Fruit fly (Drosophila melanogaster) whole organism, embryonic: ENCODE data around the gene CG34462.

Experiments
- Ada2b ChIP-seq: fragments of 200-800 bp; sonication (Bioruptor generic); IDR thresholded peaks from 2 replicates; pipeline ENCODE4 v1.3.6; 2022; ENCODE audit warnings: missing biosample characterization, missing genetic modification characterization
- Atf6 ChIP-seq: fragments of 200-800 bp; sonication (Bioruptor generic); IDR thresholded peaks from 2 replicates; pipeline ENCODE4 v1.3.6; 2022; ENCODE audit warnings: missing biosample characterization, missing genetic modification characterization
- B-H1 ChIP-seq: fragments of 200-800 bp; sonication (Bioruptor generic); IDR thresholded peaks from 3 replicates; pipeline ENCODE4 v1.3.6; 2022; ENCODE audit warnings: missing biosample characterization, missing genetic modification characterization
- B-H2 ChIP-seq: fragments of 200-800 bp; sonication (Bioruptor generic); optimal IDR thresholded peaks from 2 replicates; lab custom pipeline; 2018; ENCODE audit warnings: missing biosample characterization, mild to moderate bottlenecking, missing genetic modification characterization
- CG10267 ChIP-seq: fragments of 200-800 bp; sonication (Bioruptor generic); optimal IDR thresholded peaks from 2 replicates; lab custom pipeline; 2018; ENCODE audit warnings: missing biosample characterization, mild to moderate bottlenecking, missing genetic modification characterization, moderate library complexity
- CG10366 ChIP-seq: fragments of 200-800 bp; sonication (Bioruptor generic); IDR thresholded peaks from 2 replicates; pipeline ENCODE4 v1.3.6; 2022; ENCODE audit warnings: missing biosample characterization, missing genetic modification characterization
- CG13296 ChIP-seq: fragments of 200-800 bp; sonication (Bioruptor generic); optimal IDR thresholded peaks from 3 replicates; lab custom pipeline; 2018; ENCODE audit warnings: missing biosample characterization, mild to moderate bottlenecking, missing genetic modification characterization
- CG14710 ChIP-seq: fragments of 200-800 bp; sonication (Bioruptor generic); optimal IDR thresholded peaks from 3 replicates; lab custom pipeline; 2019; ENCODE audit warnings: missing biosample characterization, mild to moderate bottlenecking, missing genetic modification characterization, moderate library complexity
- CG14860 ChIP-seq: fragments of 200-800 bp; sonication (Bioruptor generic); IDR thresholded peaks from 3 replicates; pipeline ENCODE4 v1.3.6; 2022; ENCODE audit warnings: missing biosample characterization, missing genetic modification characterization; ENCODE audit not compliant: partially characterized antibody
- CG1602 ChIP-seq: fragments of 200-800 bp; sonication (Bioruptor generic); optimal IDR thresholded peaks from 3 replicates; lab custom pipeline; 2016; ENCODE audit warnings: missing biosample characterization, missing genetic modification characterization
- CG18599 ChIP-seq: fragments of 200-800 bp; sonication (Bioruptor generic); optimal IDR thresholded peaks from 3 replicates; lab custom pipeline; 2017; ENCODE audit warnings: missing biosample characterization, missing genetic modification characterization, mild to moderate bottlenecking, moderate library complexity, missing genetic modification reagents
- CG2712 ChIP-seq: fragments of 200-800 bp; optimal IDR thresholded peaks from 3 replicates; lab custom pipeline; 2019; ENCODE audit warnings: missing biosample characterization, mild to moderate bottlenecking, missing genetic modification characterization, moderate library complexity
- CG30020 ChIP-seq: fragments of 200-800 bp; optimal IDR thresholded peaks from 2 replicates; lab custom pipeline; 2019; ENCODE audit warnings: missing biosample characterization, mild to moderate bottlenecking, missing genetic modification characterization, moderate library complexity
- CG32767 ChIP-seq: fragments of 200-800 bp; sonication (Bioruptor generic); IDR thresholded peaks from 2 replicates; pipeline ENCODE4 v1.3.6; 2022; ENCODE audit warnings: missing biosample characterization, missing genetic modification characterization
- CG34422 ChIP-seq: fragments of 200-800 bp; sonication (Bioruptor generic); IDR thresholded peaks from 3 replicates; pipeline ENCODE4 v1.3.6; 2022; ENCODE audit warnings: missing biosample characterization, missing genetic modification characterization
- CG3726 ChIP-seq: fragments of 200-800 bp; sonication (Bioruptor generic); IDR thresholded peaks from 3 replicates; pipeline ENCODE4, ENCODE4 v1.3.6; 2022; ENCODE audit warnings: missing biosample characterization, missing genetic modification characterization
- CG4820 ChIP-seq: fragments of 200-800 bp; sonication (Bioruptor generic); optimal IDR thresholded peaks from 3 replicates; lab custom pipeline; 2016; ENCODE audit warnings: missing biosample characterization, missing genetic modification characterization
- CG6854 ChIP-seq: fragments of 200-800 bp; sonication (Bioruptor generic); optimal IDR thresholded peaks from 3 replicates; lab custom pipeline; 2017; ENCODE audit warnings: missing biosample characterization, mild to moderate bottlenecking, missing genetic modification characterization
- CG7372 ChIP-seq: fragments of 200-800 bp; sonication (Bioruptor generic); IDR thresholded peaks from 2 replicates; pipeline ENCODE4 v1.3.6; 2022; ENCODE audit warnings: missing biosample characterization, missing genetic modification characterization
- CG7928 ChIP-seq: fragments of 200-800 bp; sonication (Bioruptor generic); optimal IDR thresholded peaks from 2 replicates; lab custom pipeline; 2017; ENCODE audit warnings: missing biosample characterization, mild to moderate bottlenecking, missing genetic modification characterization
- CG9797 ChIP-seq: fragments of 200-800 bp; sonication (Bioruptor generic); optimal IDR thresholded peaks from 3 replicates; lab custom pipeline; 2018; ENCODE audit warnings: missing biosample characterization, mild to moderate bottlenecking, missing genetic modification characterization
- CTCF ChIP-seq: fragments of 200-800 bp; sonication (Bioruptor generic); optimal IDR thresholded peaks from 2 replicates; lab custom pipeline; 2017; ENCODE audit warnings: missing biosample characterization, mild to moderate bottlenecking, missing genetic modification characterization, moderate library complexity
- Dad ChIP-seq: fragments of 200-800 bp; sonication (Bioruptor generic); optimal IDR thresholded peaks from 3 replicates; lab custom pipeline; 2016; ENCODE audit warnings: missing biosample characterization, missing genetic modification characterization
- Dll ChIP-seq: fragments of 200-800 bp; sonication (Bioruptor generic); IDR thresholded peaks from 4 replicates; pipeline ENCODE4 v1.3.6; 2022; ENCODE audit warnings: missing biosample characterization, missing genetic modification characterization; ENCODE audit not compliant: partially characterized antibody
- E2f1 ChIP-seq: fragments of 200-800 bp; sonication (Bioruptor generic); IDR thresholded peaks from 2 replicates; pipeline ENCODE4 v1.3.6; 2022; ENCODE audit warnings: missing biosample characterization, missing genetic modification characterization
- Fer3 ChIP-seq: fragments of 200-800 bp; sonication (Bioruptor generic); optimal IDR thresholded peaks from 2 replicates; lab custom pipeline; 2018; ENCODE audit warnings: missing biosample characterization, mild to moderate bottlenecking, missing genetic modification characterization, moderate library complexity
- Lpt ChIP-seq: fragments of >200 bp; optimal IDR thresholded peaks from 2 replicates; lab custom pipeline; 2018; ENCODE audit warnings: missing biosample characterization, missing genetic modification characterization
- Mad ChIP-seq: fragments of 200-800 bp; sonication (Bioruptor generic); optimal IDR thresholded peaks from 2 replicates; lab custom pipeline; 2016; ENCODE audit warnings: missing biosample characterization, missing genetic modification characterization
- Oaz ChIP-seq: fragments of 200-800 bp; sonication (Bioruptor generic); IDR thresholded peaks from 2 replicates; pipeline ENCODE4 v1.3.6; 2022; ENCODE audit warnings: missing biosample characterization, missing genetic modification characterization
- Rx ChIP-seq: fragments of 200-800 bp; sonication (Bioruptor generic); IDR thresholded peaks from 2 replicates; pipeline ENCODE4 v1.3.6; 2022; ENCODE audit warnings: missing biosample characterization, missing genetic modification characterization
- Taf1 ChIP-seq: fragments of 200-800 bp; sonication (Bioruptor generic); IDR thresholded peaks from 2 replicates; pipeline ENCODE4 v1.3.6; 2022; ENCODE audit warnings: missing biosample characterization, missing genetic modification characterization
- ash1 ChIP-seq: fragments of 200-800 bp; sonication (Bioruptor generic); optimal IDR thresholded peaks from 2 replicates; lab custom pipeline; 2018; ENCODE audit warnings: missing biosample characterization, mild to moderate bottlenecking, missing genetic modification characterization
- btn ChIP-seq: fragments of 200-800 bp; sonication (Bioruptor generic); optimal IDR thresholded peaks from 2 replicates; lab custom pipeline; 2016; ENCODE audit warnings: missing biosample characterization, missing genetic modification characterization
- corto ChIP-seq: fragments of 200-800 bp; sonication (Bioruptor generic); optimal IDR thresholded peaks from 2 replicates; lab custom pipeline; 2016; ENCODE audit warnings: missing biosample characterization, mild to moderate bottlenecking, missing genetic modification characterization, moderate library complexity
- dm ChIP-seq: fragments of 200-800 bp; sonication (Bioruptor generic); optimal IDR thresholded peaks from 3 replicates; lab custom pipeline; 2016; ENCODE audit warnings: missing biosample characterization, missing genetic modification characterization
- ewg ChIP-seq: fragments of 200-800 bp; sonication (Bioruptor generic); optimal IDR thresholded peaks from 3 replicates; lab custom pipeline; 2017; ENCODE audit warnings: mild to moderate bottlenecking, missing biosample characterization, missing genetic modification reagents, missing genetic modification characterization
- gt ChIP-seq: fragments of 200-800 bp; sonication (Bioruptor generic); IDR thresholded peaks from 2 replicates; pipeline ENCODE4 v1.3.6; 2022; ENCODE audit warnings: missing biosample characterization, missing genetic modification characterization
- hkb ChIP-seq, 2 experiments: fragments of 200-800 bp in 1 of 2; fragments of >200 bp in 1 of 2; sonication (Bioruptor generic) in 1 of 2; IDR thresholded peaks in 1 of 2; optimal IDR thresholded peaks in 1 of 2; 2 replicates each; pipeline versions ENCODE4 v1.3.6 to Lab custom; 2017 to 2022; ENCODE audit warnings: missing biosample characterization in 1 of 2, missing genetic modification characterization in 1 of 2
- inv ChIP-seq: fragments of 200-800 bp; sonication (Bioruptor generic); IDR thresholded peaks from 2 replicates; pipeline ENCODE4 v1.3.6; 2022; ENCODE audit warnings: missing biosample characterization, missing genetic modification characterization; ENCODE audit not compliant: partially characterized antibody
- ken ChIP-seq: fragments of 200-800 bp; sonication (Bioruptor generic); IDR thresholded peaks from 3 replicates; pipeline ENCODE4 v1.3.6; 2022; ENCODE audit warnings: missing biosample characterization, missing genetic modification characterization
- kni ChIP-seq: fragments of 200-800 bp; sonication (Bioruptor generic); optimal IDR thresholded peaks from 3 replicates; lab custom pipeline; 2017; ENCODE audit warnings: mild to moderate bottlenecking, missing biosample characterization, missing genetic modification reagents, missing genetic modification characterization
- lov ChIP-seq, 2 experiments: fragments of 200-800 bp in 1 of 2; fragments of >200 bp in 1 of 2; sonication (Bioruptor generic) in 1 of 2; IDR thresholded peaks in 1 of 2; optimal IDR thresholded peaks in 1 of 2; 2 replicates in 1 of 2; 3 replicates in 1 of 2; pipeline versions ENCODE4 v1.3.6 to Lab custom; 2017 to 2022; ENCODE audit warnings: missing biosample characterization in 1 of 2, missing genetic modification characterization in 1 of 2
- ro ChIP-seq: fragments of 200-800 bp; sonication (Bioruptor generic); IDR thresholded peaks from 2 replicates; pipeline ENCODE4 v1.3.6; 2022; ENCODE audit warnings: missing biosample characterization, missing genetic modification characterization
- sna ChIP-seq: fragments of 200-800 bp; sonication (Bioruptor generic); IDR thresholded peaks from 2 replicates; pipeline ENCODE4 v1.3.6; 2022; ENCODE audit warnings: missing biosample characterization, missing genetic modification characterization; ENCODE audit not compliant: partially characterized antibody
- sqz ChIP-seq: fragments of 200-800 bp; sonication (Bioruptor generic); optimal IDR thresholded peaks from 3 replicates; lab custom pipeline; 2018; ENCODE audit warnings: missing biosample characterization, mild to moderate bottlenecking, missing genetic modification characterization
- stc ChIP-seq: fragments of 200-800 bp; sonication (Bioruptor generic); IDR thresholded peaks from 2 replicates; pipeline ENCODE4 v1.3.6; 2022; ENCODE audit warnings: missing biosample characterization, missing genetic modification characterization
- sug ChIP-seq: fragments of 200-800 bp; optimal IDR thresholded peaks from 2 replicates; lab custom pipeline; 2019; ENCODE audit warnings: missing biosample characterization, mild to moderate bottlenecking, missing genetic modification characterization, moderate library complexity
- twi ChIP-seq: fragments of 200-800 bp; optimal IDR thresholded peaks from 2 replicates; lab custom pipeline; 2019; ENCODE audit warnings: missing biosample characterization, mild to moderate bottlenecking, missing genetic modification characterization, moderate library complexity
- wek ChIP-seq: fragments of 200-800 bp; sonication (Bioruptor generic); optimal IDR thresholded peaks from 3 replicates; lab custom pipeline; 2018; ENCODE audit warnings: missing biosample characterization, mild to moderate bottlenecking, missing genetic modification characterization, moderate library complexity

The CG34462 gene

dm6 chr3L:8289336-8290258, 38.8 kb upstream of the CG34462 start, which contains the start of gene cert (continued):
- peak; percentile 31 for TF ChIP-seq sqz
- TF ChIP-seq CG34422 (GFP tag; lab: Robert Waterston, UW) = peak; percentile 81; the same call in 2 of the 3 replicates
- TF ChIP-seq CG14860 = peak; percentile 88
- TF ChIP-seq CG10267 (tag; lab: Kevin White, UChicago) = peak; percentile 92
- no peak for TF ChIP-seq Oaz (GFP tag; lab: Robert Waterston, UW)
- no peak for TF ChIP-seq CG32767 (GFP tag; lab: Robert Waterston, UW)
- peak; percentile 36; the same call in 1 of the 2 replicates for TF ChIP-seq stc (GFP tag; lab: Robert Waterston, UW)
- TF ChIP-seq Mad (GFP tag; lab: Kevin White, UChicago) = no peak
- TF ChIP-seq ro (GFP tag; lab: Robert Waterston, UW) = no peak
- TF ChIP-seq CG18599 (GFP tag; lab: Kevin White, UChicago) = no peak
- peak; percentile 99 for TF ChIP-seq CG14710 (tag; lab: Kevin White, UChicago)
- TF ChIP-seq Dad (GFP tag; lab: Kevin White, UChicago) = peak; percentile 35
- TF ChIP-seq CG3726 (GFP tag; lab: Robert Waterston, UW) = no peak
- TF ChIP-seq CG13296 (GFP tag; lab: Kevin White, UChicago) = peak; percentile 8
- no peak for TF ChIP-seq lov (optimal IDR thresholded peaks at IDR 0.05; lab: Kevin White, UChicago)
- TF ChIP-seq lov (GFP tag; IDR thresholded peaks at IDR 0.05; lab: Robert Waterston, UW) = no peak
- no peak for TF ChIP-seq Rx (GFP tag; lab: Robert Waterston, UW)
- TF ChIP-seq Taf1 (GFP tag; lab: Robert Waterston, UW) = no peak
- TF ChIP-seq B-H2 (GFP tag; lab: Kevin White, UChicago) = no peak
- no peak for TF ChIP-seq ewg (GFP tag; lab: Kevin White, UChicago)
- no peak for TF ChIP-seq B-H1 (GFP tag; lab: Robert Waterston, UW)
- TF ChIP-seq ken (GFP tag; lab: Robert Waterston, UW) = no peak
- no peak for TF ChIP-seq E2f1 (GFP tag; lab: Robert Waterston, UW)
- no peak for TF ChIP-seq CG7372 (GFP tag; lab: Robert Waterston, UW)
- peak; percentile 18 for TF ChIP-seq CG30020 (tag; lab: Kevin White, UChicago)
- no peak for TF ChIP-seq wek (GFP tag; lab: Kevin White, UChicago)
- TF ChIP-seq CG4820 (GFP tag; lab: Kevin White, UChicago) = no peak
- TF ChIP-seq CG6854 (GFP tag; lab: Kevin White, UChicago) = no peak
- TF ChIP-seq btn (GFP tag; lab: Kevin White, UChicago) = no peak
- no peak for TF ChIP-seq twi (tag; lab: Kevin White, UChicago)
- TF ChIP-seq corto (GFP tag; lab: Kevin White, UChicago) = no peak
- TF ChIP-seq kni (GFP tag; lab: Kevin White, UChicago) = no peak
- TF ChIP-seq dm (GFP tag; lab: Kevin White, UChicago) = no peak
- peak; percentile 17 for TF ChIP-seq CG9797 (GFP tag; lab: Kevin White, UChicago)
- no peak for TF ChIP-seq gt (GFP tag; lab: Robert Waterston, UW)
- TF ChIP-seq Fer3 (tag; lab: Kevin White, UChicago) = no peak
- TF ChIP-seq sna = peak; percentile 87
- TF ChIP-seq CG7928 (GFP tag; lab: Kevin White, UChicago) = no peak
- TF ChIP-seq CG1602 (GFP tag; lab: Kevin White, UChicago) = no peak
- TF ChIP-seq inv (GFP tag; lab: Robert Waterston, UW) = peak; percentile 87
- no peak for TF ChIP-seq CTCF (GFP tag; lab: Kevin White, UChicago)
- TF ChIP-seq hkb (optimal IDR thresholded peaks at IDR 0.05; lab: Kevin White, UChicago) = peak; percentile 77
- TF ChIP-seq hkb (GFP tag; IDR thresholded peaks at IDR 0.05; lab: Robert Waterston, UW) = no peak
- TF ChIP-seq ash1 = no peak
- 0 out of 2 replicates have a peak, but pooled peaks have one; percentile 14 for TF ChIP-seq Atf6 (GFP tag; lab: Robert Waterston, UW)
- TF ChIP-seq CG2712 (tag; lab: Kevin White, UChicago) = peak; percentile 17
- TF ChIP-seq Ada2b (GFP tag; lab: Robert Waterston, UW) = no peak
- peak; percentile 76 for TF ChIP-seq sug (tag; lab: Kevin White, UChicago)
- peak; percentile 92 for TF ChIP-seq Dll
- no peak for TF ChIP-seq Lpt (GFP tag; lab: Kevin White, UChicago)
- no peak for TF ChIP-seq CG10366
